Fruit fly (Drosophila melanogaster) whole organism, prepupa: ENCODE results near the gene CG2147.

ENCODE experiments used
- CG11294 ChIP-seq: fragments of 200-800 bp; sonication (Bioruptor generic); IDR thresholded peaks from 2 replicates; pipeline ENCODE4 v1.3.6; 2022; ENCODE audit warnings: missing biosample characterization, missing genetic modification characterization
- CG11762 ChIP-seq: fragments of 200-800 bp; sonication (Bioruptor generic); optimal IDR thresholded peaks from 3 replicates; lab custom pipeline; 2016; ENCODE audit warnings: missing biosample characterization, missing genetic modification characterization; ENCODE audit not compliant: insufficient read depth
- Sox15 ChIP-seq: fragments of 200-800 bp; sonication (Bioruptor generic); optimal IDR thresholded peaks from 3 replicates; lab custom pipeline; 2016; ENCODE audit warnings: missing biosample characterization, missing genetic modification characterization
- spab ChIP-seq: fragments of 200-800 bp; sonication (Bioruptor generic); optimal IDR thresholded peaks from 2 replicates; lab custom pipeline; 2017; ENCODE audit warnings: missing biosample characterization, mild to moderate bottlenecking, missing genetic modification characterization, missing genetic modification reagents
- ss ChIP-seq, 2 experiments: fragments of 200-800 bp; sonication (Bioruptor generic); optimal IDR thresholded peaks; 2 replicates in 1 of 2; 3 replicates in 1 of 2; lab custom pipeline; 2017 to 2018; ENCODE audit warnings: mild to moderate bottlenecking in 2 of 2, missing biosample characterization in 2 of 2, missing genetic modification characterization in 2 of 2, moderate library complexity in 1 of 2
- topi ChIP-seq: fragments of 200-800 bp; sonication (Bioruptor generic); optimal IDR thresholded peaks from 3 replicates; lab custom pipeline; 2016; ENCODE audit warnings: missing biosample characterization, missing genetic modification characterization

DNA sequence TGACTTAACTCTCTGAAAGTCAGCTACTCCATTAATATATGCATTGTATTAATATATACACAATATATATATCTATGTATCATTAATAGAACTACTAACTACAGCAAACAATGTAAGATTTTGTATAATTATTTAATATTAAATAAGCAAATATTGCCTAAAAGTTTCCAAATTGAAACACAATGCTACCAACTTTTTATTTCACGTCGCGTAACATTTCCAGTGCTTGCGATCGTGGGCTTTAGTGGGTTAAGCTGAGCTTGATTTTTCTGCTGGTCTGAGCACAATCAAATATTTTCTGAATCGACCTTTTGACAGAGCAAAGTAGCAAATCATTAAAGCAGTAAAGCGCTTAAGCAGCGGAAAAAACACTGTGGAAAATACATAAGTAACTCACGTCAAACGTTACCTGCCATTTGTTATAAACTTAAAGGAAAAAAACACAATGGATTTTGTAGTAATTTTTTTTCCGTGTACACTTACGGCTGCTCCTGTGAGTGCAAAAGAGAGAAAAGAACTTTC is 17.9 kb downstream of the CG2147 start:
- no peak for TF ChIP-seq Sox15
- no peak for TF ChIP-seq CG11294 (GFP tag; lab: Robert Waterston, UW)
- no peak for TF ChIP-seq topi
- no peak for TF ChIP-seq spab (GFP tag; lab: Kevin White, UChicago)
- no peak for TF ChIP-seq CG11762 (GFP tag; lab: Kevin White, UChicago)
- TF ChIP-seq ss (GFP tag; optimal IDR thresholded peaks at IDR 0.05; lab: Kevin White, UChicago), result no peak
